Worm (Caenorhabditis elegans): Measurements from ENCODE around the gene cpsf-3.

cpsf-3 gene

DNA sequence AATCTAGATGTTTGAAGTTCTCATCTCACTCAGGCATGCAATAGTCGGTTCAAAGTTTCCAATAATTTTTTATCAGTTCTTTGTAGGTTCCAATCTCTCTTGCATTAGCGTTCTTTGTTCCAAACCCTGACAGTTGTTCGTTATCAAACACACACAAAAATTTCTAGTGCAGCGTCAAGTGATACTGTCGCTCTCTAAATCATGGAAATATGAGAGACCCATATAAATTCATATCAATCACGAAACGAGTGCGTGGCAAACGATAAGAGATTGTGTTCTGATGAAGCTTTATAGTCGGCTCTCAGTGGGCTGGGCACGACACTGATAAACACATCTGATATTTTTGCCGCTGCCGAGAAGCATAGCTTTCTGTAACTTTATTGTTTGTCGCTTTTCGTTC lies 31.5 kb upstream of the cpsf-3 start:
- TF ChIP-seq klf-2 (GFP tag; conservative IDR thresholded peaks at IDR 0.05), result no peak
- TF ChIP-seq tab-1 (GFP tag; IDR thresholded peaks at IDR 0.05), result no peak
- TF ChIP-seq ref-1 (GFP tag; conservative IDR thresholded peaks at IDR 0.05), result no peak
- TF ChIP-seq flt-1 (GFP tag; IDR thresholded peaks at IDR 0.05), result no peak
- TF ChIP-seq ztf-29 (GFP tag; IDR thresholded peaks at IDR 0.05), result no peak
- TF ChIP-seq T22C8.4 (GFP tag; IDR thresholded peaks at IDR 0.05), result no peak
- no peak for TF ChIP-seq med-1 (GFP tag; optimal IDR thresholded peaks at IDR 0.05; ENCODE audit: insufficient read depth)
- no peak for TF ChIP-seq cog-1 (tag; optimal IDR thresholded peaks at IDR 0.05)
- TF ChIP-seq ztf-23 (GFP tag; IDR thresholded peaks at IDR 0.05), result no peak

DNA sequence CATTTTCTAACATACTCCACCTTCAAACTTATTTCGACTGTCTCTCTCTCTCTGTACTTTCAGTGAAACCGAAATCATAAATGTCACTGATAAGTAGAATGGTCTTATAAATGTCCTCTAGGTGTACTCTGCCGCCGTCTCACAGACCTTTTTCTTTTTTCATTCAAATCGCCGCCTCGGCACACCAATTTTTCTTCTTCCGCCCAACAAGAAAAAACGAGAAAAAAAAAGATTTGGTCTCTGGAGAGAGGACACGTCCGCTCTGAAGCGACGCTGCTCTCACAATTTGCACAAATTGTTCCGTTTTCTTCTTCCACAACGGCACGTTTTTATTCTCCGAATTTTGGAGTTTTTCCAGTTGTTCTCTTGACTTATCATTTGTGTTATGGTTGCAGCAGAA lies 30.5 kb upstream of the cpsf-3 start:
- no peak for TF ChIP-seq ztf-23 (GFP tag; IDR thresholded peaks at IDR 0.05)
- no peak for TF ChIP-seq klf-2 (GFP tag; conservative IDR thresholded peaks at IDR 0.05)
- TF ChIP-seq T22C8.4 (GFP tag; IDR thresholded peaks at IDR 0.05), result no peak
- TF ChIP-seq med-1 (GFP tag; optimal IDR thresholded peaks at IDR 0.05; ENCODE audit: insufficient read depth), result no peak
- no peak for TF ChIP-seq cog-1 (tag; optimal IDR thresholded peaks at IDR 0.05)
- TF ChIP-seq flt-1 (GFP tag; IDR thresholded peaks at IDR 0.05), result no peak
- no peak for TF ChIP-seq tab-1 (GFP tag; IDR thresholded peaks at IDR 0.05)
- TF ChIP-seq ztf-29 (GFP tag; IDR thresholded peaks at IDR 0.05), result no peak
- TF ChIP-seq ref-1 (GFP tag; conservative IDR thresholded peaks at IDR 0.05), result no peak

DNA sequence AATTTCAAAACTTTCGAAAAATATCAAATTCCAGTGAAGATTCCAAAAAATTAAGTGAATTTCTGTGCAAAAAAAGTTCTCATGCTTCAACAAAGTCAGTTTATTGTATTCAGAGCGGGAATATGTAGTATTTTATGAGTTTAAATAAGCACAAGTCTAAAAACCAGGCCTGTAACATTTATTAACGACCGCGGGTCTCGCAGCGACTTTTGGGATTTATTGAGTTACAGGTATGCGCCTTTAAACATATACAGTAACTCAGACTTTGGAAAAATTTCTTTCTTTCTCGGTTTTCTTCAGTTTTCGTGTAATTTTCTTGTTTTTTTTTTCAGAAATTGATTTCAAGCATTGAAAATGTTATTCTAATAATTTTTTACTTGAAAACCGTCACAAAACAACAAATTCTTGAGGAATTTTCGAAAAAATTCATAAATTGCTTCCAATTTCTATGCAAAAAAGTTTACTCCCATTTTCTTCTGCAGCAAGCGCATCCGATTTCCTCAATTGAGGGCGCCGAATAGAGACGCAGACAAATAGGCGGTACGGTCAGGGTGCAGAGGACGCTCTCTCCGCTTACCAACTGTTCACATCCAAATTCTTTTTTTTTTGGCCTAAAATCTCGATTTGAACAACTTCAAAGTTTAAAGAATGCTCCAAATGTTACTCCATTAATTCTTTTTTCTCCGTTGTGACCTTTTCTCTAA lies 28.8 kb upstream of the cpsf-3 start:
- TF ChIP-seq cog-1 (tag; optimal IDR thresholded peaks at IDR 0.05), result no peak
- no peak for TF ChIP-seq T22C8.4 (GFP tag; IDR thresholded peaks at IDR 0.05)
- no peak for TF ChIP-seq tab-1 (GFP tag; IDR thresholded peaks at IDR 0.05)
- no peak for TF ChIP-seq ztf-29 (GFP tag; IDR thresholded peaks at IDR 0.05)
- TF ChIP-seq ztf-23 (GFP tag; IDR thresholded peaks at IDR 0.05), result no peak
- no peak for TF ChIP-seq ref-1 (GFP tag; conservative IDR thresholded peaks at IDR 0.05)
- no peak for TF ChIP-seq med-1 (GFP tag; optimal IDR thresholded peaks at IDR 0.05; ENCODE audit: insufficient read depth)
- no peak for TF ChIP-seq flt-1 (GFP tag; IDR thresholded peaks at IDR 0.05)
- no peak for TF ChIP-seq klf-2 (GFP tag; conservative IDR thresholded peaks at IDR 0.05)

DNA sequence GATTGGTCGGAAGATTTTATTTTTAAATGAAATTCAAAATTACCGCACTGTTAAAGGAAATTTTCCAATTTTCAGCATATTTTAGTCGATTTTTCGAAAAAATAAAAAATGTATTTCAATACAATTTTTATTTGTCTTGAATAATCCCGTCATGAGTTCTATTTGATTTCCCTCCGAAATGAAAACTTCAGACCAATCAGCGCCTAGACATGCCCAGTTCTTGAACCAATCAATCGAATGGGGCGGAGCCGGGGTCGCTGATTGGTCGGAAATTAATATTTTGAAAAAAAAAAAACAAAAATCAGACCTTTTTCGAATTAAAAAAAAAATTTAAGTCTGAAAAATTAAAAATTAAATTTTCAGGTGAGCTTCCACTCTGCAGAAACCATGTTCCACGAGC lies 27.0 kb upstream of the cpsf-3 start:
- TF ChIP-seq ztf-29 (GFP tag; IDR thresholded peaks at IDR 0.05), result no peak
- TF ChIP-seq T22C8.4 (GFP tag; IDR thresholded peaks at IDR 0.05), result no peak
- no peak for TF ChIP-seq ztf-23 (GFP tag; IDR thresholded peaks at IDR 0.05)
- TF ChIP-seq cog-1 (tag; optimal IDR thresholded peaks at IDR 0.05), result no peak
- TF ChIP-seq tab-1 (GFP tag; IDR thresholded peaks at IDR 0.05), result no peak
- no peak for TF ChIP-seq klf-2 (GFP tag; conservative IDR thresholded peaks at IDR 0.05)
- TF ChIP-seq med-1 (GFP tag; optimal IDR thresholded peaks at IDR 0.05; ENCODE audit: insufficient read depth), result no peak
- no peak for TF ChIP-seq ref-1 (GFP tag; conservative IDR thresholded peaks at IDR 0.05)
- TF ChIP-seq flt-1 (GFP tag; IDR thresholded peaks at IDR 0.05), result no peak

DNA sequence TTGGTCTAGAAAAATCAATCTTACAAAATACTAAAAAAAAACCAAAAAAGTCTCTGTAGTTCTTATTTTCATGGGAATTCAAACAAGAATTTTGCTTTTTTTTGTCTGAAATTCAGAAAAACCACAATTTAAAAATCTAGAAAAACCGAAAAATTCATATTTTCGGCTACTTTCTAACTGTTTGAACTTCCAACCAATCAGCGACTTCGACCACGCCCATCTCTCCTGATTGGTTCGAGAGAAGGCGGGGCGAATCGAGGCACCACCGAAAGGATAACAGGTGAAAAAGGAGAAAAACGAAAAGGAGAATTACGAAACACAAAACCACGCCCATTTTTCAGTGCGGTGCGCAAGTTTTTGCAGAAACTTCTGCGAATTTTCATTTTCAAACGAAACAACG lies 22.1 kb upstream of the cpsf-3 start:
- TF ChIP-seq tab-1 (GFP tag; IDR thresholded peaks at IDR 0.05), result no peak
- no peak for TF ChIP-seq ztf-29 (GFP tag; IDR thresholded peaks at IDR 0.05)
- TF ChIP-seq flt-1 (GFP tag; IDR thresholded peaks at IDR 0.05), result no peak
- TF ChIP-seq ref-1 (GFP tag; conservative IDR thresholded peaks at IDR 0.05), result no peak
- no peak for TF ChIP-seq ztf-23 (GFP tag; IDR thresholded peaks at IDR 0.05)
- no peak for TF ChIP-seq klf-2 (GFP tag; conservative IDR thresholded peaks at IDR 0.05)
- no peak for TF ChIP-seq T22C8.4 (GFP tag; IDR thresholded peaks at IDR 0.05)
- TF ChIP-seq med-1 (GFP tag; optimal IDR thresholded peaks at IDR 0.05; ENCODE audit: insufficient read depth), result no peak
- TF ChIP-seq cog-1 (tag; optimal IDR thresholded peaks at IDR 0.05), result no peak

DNA sequence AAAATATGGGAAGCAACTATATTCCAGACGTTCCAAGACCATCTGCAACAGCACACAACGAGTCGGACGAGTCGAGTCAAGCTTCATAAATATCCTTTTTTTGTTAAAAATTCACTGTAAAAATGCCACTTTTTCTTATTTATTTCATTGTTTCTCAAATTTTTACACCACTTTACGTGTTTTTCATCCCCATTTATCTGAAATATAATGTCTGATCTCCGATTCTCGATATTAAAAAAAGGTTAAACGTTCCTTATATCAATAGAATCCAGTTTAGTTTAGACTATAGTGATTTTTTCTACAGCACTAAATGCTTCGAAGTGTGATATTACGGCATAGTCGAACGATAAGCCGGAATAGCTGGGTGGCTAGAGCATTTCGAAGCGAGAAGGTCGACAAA lies 20.8 kb upstream of the cpsf-3 start, which contains the start of gene Y67H2A.7:
Gene Y67H2A.7, plus strand, starts transcription at position 301 of the 400 bp plus-strand sequence.
- no peak for TF ChIP-seq ztf-23 (GFP tag; IDR thresholded peaks at IDR 0.05)
- TF ChIP-seq ztf-29 (GFP tag; IDR thresholded peaks at IDR 0.05), result no peak
- TF ChIP-seq tab-1 (GFP tag; IDR thresholded peaks at IDR 0.05), result no peak
- TF ChIP-seq ref-1 (GFP tag; conservative IDR thresholded peaks at IDR 0.05), result no peak
- no peak for TF ChIP-seq cog-1 (tag; optimal IDR thresholded peaks at IDR 0.05)
- no peak for TF ChIP-seq klf-2 (GFP tag; conservative IDR thresholded peaks at IDR 0.05)
- TF ChIP-seq med-1 (GFP tag; optimal IDR thresholded peaks at IDR 0.05; ENCODE audit: insufficient read depth), result no peak
- no peak for TF ChIP-seq flt-1 (GFP tag; IDR thresholded peaks at IDR 0.05)
- no peak for TF ChIP-seq T22C8.4 (GFP tag; IDR thresholded peaks at IDR 0.05)

DNA sequence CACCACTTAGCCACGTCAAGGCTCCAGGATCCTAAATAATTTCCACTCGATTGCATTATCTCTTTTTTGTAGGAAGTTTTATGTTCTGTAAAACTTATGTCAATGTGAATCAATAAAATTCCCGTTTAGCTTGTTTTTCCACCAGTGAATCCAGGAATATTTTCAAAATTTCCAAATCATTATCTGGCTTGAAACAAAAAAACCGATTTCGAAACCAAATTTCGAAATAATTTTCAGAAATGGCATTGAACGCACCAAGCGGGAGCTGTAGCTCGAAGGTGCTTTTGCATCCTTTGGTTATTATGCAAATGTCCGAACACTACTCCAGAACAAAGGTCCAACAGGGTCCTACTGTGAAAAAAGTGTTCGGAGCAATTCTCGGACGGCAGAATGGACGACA lies 17.9 kb upstream of the cpsf-3 start, which contains the start of gene csn-6:
Gene csn-6, plus strand, starts transcription at position 234 of the 400 bp plus-strand sequence.
- no peak for TF ChIP-seq tab-1 (GFP tag; IDR thresholded peaks at IDR 0.05)
- TF ChIP-seq flt-1 (GFP tag; IDR thresholded peaks at IDR 0.05), result no peak
- no peak for TF ChIP-seq ztf-29 (GFP tag; IDR thresholded peaks at IDR 0.05)
- no peak for TF ChIP-seq med-1 (GFP tag; optimal IDR thresholded peaks at IDR 0.05; ENCODE audit: insufficient read depth)
- no peak for TF ChIP-seq ref-1 (GFP tag; conservative IDR thresholded peaks at IDR 0.05)
- no peak for TF ChIP-seq klf-2 (GFP tag; conservative IDR thresholded peaks at IDR 0.05)

DNA sequence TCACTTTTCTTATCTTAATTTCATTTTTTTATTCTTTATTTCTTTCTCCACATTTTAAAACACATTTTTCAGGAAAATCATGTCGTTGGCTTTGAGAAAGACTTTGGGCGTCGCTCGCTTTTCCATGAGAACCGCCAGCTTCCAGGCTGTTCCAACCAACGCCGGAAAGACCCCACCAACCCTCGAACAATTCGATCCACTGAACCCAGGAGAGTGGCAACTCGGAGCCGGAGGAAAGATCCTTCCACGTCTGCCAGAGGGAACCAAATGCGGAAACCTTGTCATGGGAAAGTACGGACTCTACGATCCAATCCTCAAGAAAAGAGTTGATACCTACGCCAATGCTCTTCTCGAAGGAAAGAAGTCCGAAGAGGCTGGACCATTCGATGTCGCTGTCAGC lies 17.4 kb upstream of the cpsf-3 start, which contains the start of gene kdp-1:
Gene kdp-1, plus strand, starts transcription at position 80 of the 400 bp plus-strand sequence.
- TF ChIP-seq tab-1 (GFP tag; IDR thresholded peaks at IDR 0.05), result no peak
- TF ChIP-seq flt-1 (GFP tag; IDR thresholded peaks at IDR 0.05), result no peak

DNA sequence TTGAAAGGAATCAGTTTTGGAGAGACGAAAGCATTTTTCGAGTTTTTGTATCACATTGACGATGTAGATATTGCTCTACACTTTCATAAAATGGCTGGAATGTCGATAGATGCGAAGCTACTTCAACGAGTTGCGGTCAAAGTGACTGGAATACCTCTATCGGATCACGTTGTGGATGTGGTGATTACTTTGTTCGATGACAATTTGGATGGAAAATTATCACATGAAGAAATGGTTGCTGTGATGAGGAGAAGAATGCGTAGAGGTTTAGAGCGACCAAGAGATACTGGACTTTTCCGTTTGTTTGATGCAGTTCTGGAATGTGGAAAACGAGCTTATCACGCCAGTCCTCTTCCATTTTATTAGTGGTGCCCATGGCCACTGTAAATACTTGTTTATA lies 17.0 kb upstream of the cpsf-3 start:
- no peak for TF ChIP-seq klf-2 (GFP tag; conservative IDR thresholded peaks at IDR 0.05)
- TF ChIP-seq ztf-29 (GFP tag; IDR thresholded peaks at IDR 0.05), result no peak
- TF ChIP-seq cog-1 (tag; optimal IDR thresholded peaks at IDR 0.05), result no peak
- no peak for TF ChIP-seq ztf-23 (GFP tag; IDR thresholded peaks at IDR 0.05)
- TF ChIP-seq tab-1 (GFP tag; IDR thresholded peaks at IDR 0.05), result no peak
- no peak for TF ChIP-seq T22C8.4 (GFP tag; IDR thresholded peaks at IDR 0.05)
- no peak for TF ChIP-seq ref-1 (GFP tag; conservative IDR thresholded peaks at IDR 0.05)
- no peak for TF ChIP-seq med-1 (GFP tag; optimal IDR thresholded peaks at IDR 0.05; ENCODE audit: insufficient read depth)
- TF ChIP-seq flt-1 (GFP tag; IDR thresholded peaks at IDR 0.05), result no peak

DNA sequence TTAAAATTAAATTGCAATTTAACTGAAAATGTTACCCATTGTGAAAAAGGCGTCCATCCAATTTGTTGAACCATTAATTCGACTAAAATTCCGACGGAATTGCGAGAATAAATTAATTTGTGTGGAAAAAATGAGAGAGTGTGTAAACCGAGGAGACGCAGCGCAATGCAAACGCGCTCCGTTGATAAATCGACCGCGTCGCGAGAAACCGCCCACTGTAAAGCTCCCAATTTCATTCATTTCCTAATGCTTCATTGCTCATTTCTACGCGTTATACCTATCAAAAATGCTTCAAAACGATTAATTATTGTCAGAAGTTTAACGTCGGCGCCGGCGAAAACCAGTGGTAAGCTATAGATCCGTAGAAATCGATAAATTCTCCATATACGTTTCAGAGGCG lies 15.1 kb upstream of the cpsf-3 start, which contains the start of the genes Y67H2A.2 and micu-1:
Gene Y67H2A.2, minus strand, starts transcription at position 74 of the 400 bp plus-strand sequence.
Gene micu-1, plus strand, starts transcription at position 181 of the 400 bp plus-strand sequence.
- no peak for TF ChIP-seq cog-1 (tag; optimal IDR thresholded peaks at IDR 0.05)
- peak; percentile 71; the same call in 1 of the 2 replicates for TF ChIP-seq tab-1 (GFP tag; IDR thresholded peaks at IDR 0.05)
- peak; percentile 64; the same call in 1 of the 2 replicates for TF ChIP-seq ztf-23 (GFP tag; IDR thresholded peaks at IDR 0.05)

All from whole organism, midembryonic.